Worm (Caenorhabditis elegans) whole organism, young adult: ENCODE measurements around the gene pho-5.

Experiments used
- B0019.2 ChIP-seq: fragments of 200-800 bp; sonication (Bioruptor generic); conservative IDR thresholded peaks from 2 replicates; pipeline ENCODE4 v1.3.6; 2022; ENCODE audit warnings: missing genetic modification reagents, missing genetic modification characterization, missing compliant biosample characterization
- B0261.1 ChIP-seq: sonication (generic microtip); optimal IDR thresholded peaks from 2 replicates; lab custom pipeline; 2016; ENCODE audit warnings: mild to moderate bottlenecking, missing genetic modification characterization, moderate library complexity, missing compliant biosample characterization
- B0336.3 ChIP-seq: fragments of 200-800 bp; sonication (Bioruptor generic); IDR thresholded peaks from 2 replicates; pipeline ENCODE4 v1.3.6; 2022; ENCODE audit warnings: missing genetic modification characterization, missing compliant biosample characterization
- F22D6.2 ChIP-seq: sonication (generic microtip); optimal IDR thresholded peaks from 2 replicates; lab custom pipeline; 2016; ENCODE audit warnings: mild to moderate bottlenecking, missing genetic modification characterization, missing compliant biosample characterization
- F23B12.7 ChIP-seq: sonication (generic microtip); optimal IDR thresholded peaks from 2 replicates; lab custom pipeline; 2017; ENCODE audit warnings: missing genetic modification characterization, mild to moderate bottlenecking, missing compliant biosample characterization, antibody characterized with exemption, moderate library complexity; ENCODE audit not compliant: insufficient read depth
- T07F8.4 ChIP-seq: sonication (generic microtip); optimal IDR thresholded peaks from 2 replicates; lab custom pipeline; 2016; ENCODE audit warnings: mild to moderate bottlenecking, missing genetic modification characterization, moderate library complexity, missing compliant biosample characterization
- Y56A3A.18 ChIP-seq: fragments of 200-800 bp; sonication (Bioruptor generic); IDR thresholded peaks from 2 replicates; pipeline ENCODE4 v1.3.6; 2022; ENCODE audit warnings: missing genetic modification reagents, missing genetic modification characterization, missing compliant biosample characterization
- Y67H2A.10 ChIP-seq: fragments of 200-800 bp; sonication (Bioruptor generic); conservative IDR thresholded peaks from 2 replicates; pipeline ENCODE4 v1.3.6; 2022; ENCODE audit warnings: missing genetic modification reagents, missing genetic modification characterization, missing compliant biosample characterization
- ZK185.1 ChIP-seq: sonication (generic microtip); optimal IDR thresholded peaks from 2 replicates; lab custom pipeline; 2016; ENCODE audit warnings: mild to moderate bottlenecking, missing genetic modification characterization, missing compliant biosample characterization; ENCODE audit not compliant: poor library complexity, severe bottlenecking
- akir-1 ChIP-seq: fragments of 200-800 bp; sonication (Bioruptor generic); optimal IDR thresholded peaks from 2 replicates; lab custom pipeline; 2018; ENCODE audit warnings: mild to moderate bottlenecking, missing genetic modification characterization, moderate library complexity, missing compliant biosample characterization
- aptf-2 ChIP-seq: fragments of 200-800 bp; sonication (Bioruptor generic); conservative IDR thresholded peaks from 2 replicates; pipeline ENCODE4 v1.3.6; 2022; ENCODE audit warnings: missing genetic modification reagents, missing genetic modification characterization, missing compliant biosample characterization
- atf-7 ChIP-seq: sonication (generic microtip); optimal IDR thresholded peaks from 2 replicates; lab custom pipeline; 2017; ENCODE audit warnings: mild to moderate bottlenecking, missing genetic modification characterization, missing compliant biosample characterization
- attf-3 ChIP-seq: fragments of 200-800 bp; sonication (Bioruptor generic); conservative IDR thresholded peaks from 2 replicates; pipeline ENCODE4 v1.3.6; 2022; ENCODE audit warnings: missing genetic modification reagents, missing genetic modification characterization, missing compliant biosample characterization
- attf-5 ChIP-seq: fragments of 200-800 bp; sonication (Bioruptor generic); optimal IDR thresholded peaks from 2 replicates; lab custom pipeline; 2018; ENCODE audit warnings: mild to moderate bottlenecking, missing genetic modification characterization, missing compliant biosample characterization
- cebp-1 ChIP-seq, 2 experiments: fragments of 200-800 bp in 1 of 2; sonication (Bioruptor generic) in 1 of 2; sonication (generic microtip) in 1 of 2; IDR thresholded peaks in 1 of 2; optimal IDR thresholded peaks in 1 of 2; 2 replicates each; pipeline versions ENCODE4 v1.3.6 to Lab custom; 2017 to 2022; ENCODE audit warnings: missing compliant biosample characterization in 2 of 2, missing genetic modification characterization in 2 of 2, mild to moderate bottlenecking in 1 of 2, missing genetic modification reagents in 1 of 2, moderate library complexity in 1 of 2
- ceh-100 ChIP-seq: fragments of 200-800 bp; sonication (Bioruptor generic); IDR thresholded peaks from 2 replicates; pipeline ENCODE4 v1.3.6; 2022; ENCODE audit warnings: missing genetic modification reagents, missing genetic modification characterization, missing compliant biosample characterization
- ceh-79 ChIP-seq: sonication (generic microtip); optimal IDR thresholded peaks from 2 replicates; lab custom pipeline; 2017; ENCODE audit warnings: mild to moderate bottlenecking, missing genetic modification characterization, missing compliant biosample characterization
- chd-7 ChIP-seq: sonication (generic microtip); optimal IDR thresholded peaks from 2 replicates; lab custom pipeline; 2016; ENCODE audit warnings: mild to moderate bottlenecking, missing genetic modification characterization, moderate library complexity, missing compliant biosample characterization
- dox-1 ChIP-seq: fragments of 200-800 bp; sonication (Bioruptor generic); IDR thresholded peaks from 2 replicates; pipeline ENCODE4 v1.3.6; 2022; ENCODE audit warnings: missing genetic modification reagents, missing genetic modification characterization, missing compliant biosample characterization
- dpff-1 ChIP-seq: sonication (generic microtip); optimal IDR thresholded peaks from 2 replicates; lab custom pipeline; 2017; ENCODE audit warnings: mild to moderate bottlenecking, missing genetic modification characterization, missing compliant biosample characterization
- egl-44 ChIP-seq: fragments of 200-800 bp; sonication (Bioruptor generic); IDR thresholded peaks from 2 replicates; pipeline ENCODE4 v1.3.6; 2022; ENCODE audit warnings: missing genetic modification reagents, missing genetic modification characterization, missing compliant biosample characterization
- egrh-3 ChIP-seq: fragments of 200-800 bp; sonication (Bioruptor generic); IDR thresholded peaks from 2 replicates; pipeline ENCODE4 v1.3.6; 2022; ENCODE audit warnings: missing genetic modification reagents, missing genetic modification characterization, missing compliant biosample characterization
- gei-17 ChIP-seq: fragments of 200-800 bp; sonication (Bioruptor generic); optimal IDR thresholded peaks from 2 replicates; lab custom pipeline; 2018; ENCODE audit warnings: mild to moderate bottlenecking, missing genetic modification characterization, missing compliant biosample characterization
- hmg-1.2 ChIP-seq: fragments of 200-800 bp; sonication (Bioruptor generic); IDR thresholded peaks from 2 replicates; pipeline ENCODE4 v1.3.6; 2022; ENCODE audit warnings: missing genetic modification reagents, missing genetic modification characterization, missing compliant biosample characterization
- let-607 ChIP-seq, 2 experiments: fragments of 200-800 bp in 1 of 2; sonication (Bioruptor generic) in 1 of 2; sonication (generic microtip) in 1 of 2; optimal IDR thresholded peaks; 2 replicates each; lab custom pipeline; 2016 to 2018; ENCODE audit warnings: mild to moderate bottlenecking in 2 of 2, missing compliant biosample characterization in 2 of 2, missing genetic modification characterization in 2 of 2, moderate library complexity in 2 of 2, missing genotype in 1 of 2
- lin-35 ChIP-seq, 3 experiments: fragments of 150-350 bp in 2 of 3; sonication (generic microtip) in 1 of 3; optimal IDR thresholded peaks; 2 replicates each; lab custom pipeline; 2014 to 2018; ENCODE audit warnings: missing biosample characterization in 3 of 3, missing genetic modification characterization in 3 of 3, missing genetic modification reagents in 3 of 3
- madf-10 ChIP-seq: sonication (generic microtip); optimal IDR thresholded peaks from 2 replicates; lab custom pipeline; 2016; ENCODE audit warnings: mild to moderate bottlenecking, missing genetic modification characterization, missing compliant biosample characterization
- mxl-1 ChIP-seq: sonication (generic microtip); optimal IDR thresholded peaks from 2 replicates; lab custom pipeline; 2016; ENCODE audit warnings: missing genetic modification characterization, missing compliant biosample characterization
- nfyb-1 ChIP-seq: fragments of 200-800 bp; sonication (Bioruptor generic); IDR thresholded peaks from 2 replicates; pipeline ENCODE4 v1.3.6; 2022; ENCODE audit warnings: missing genetic modification reagents, missing genetic modification characterization, missing compliant biosample characterization
- rcor-1 ChIP-seq: fragments of 200-800 bp; sonication (Bioruptor generic); IDR thresholded peaks from 2 replicates; pipeline ENCODE4 v1.3.6; 2022; ENCODE audit warnings: missing genetic modification reagents, missing genetic modification characterization, missing compliant biosample characterization
- rec-8 ChIP-seq, 2 experiments: sonication (generic microtip); optimal IDR thresholded peaks; 2 replicates each; lab custom pipeline; 2016; ENCODE audit warnings: mild to moderate bottlenecking in 2 of 2, missing genetic modification characterization in 2 of 2, missing genetic modification reagents in 2 of 2, missing genotype in 2 of 2, missing biosample characterization in 1 of 2, missing compliant biosample characterization in 1 of 2, moderate library complexity in 1 of 2
- repo-1 ChIP-seq: sonication (generic microtip); optimal IDR thresholded peaks from 2 replicates; lab custom pipeline; 2017; ENCODE audit warnings: mild to moderate bottlenecking, missing genetic modification characterization, missing compliant biosample characterization
- rpc-1 ChIP-seq, 2 experiments: fragments of 150-350 bp in 1 of 2; sonication (generic microtip) in 1 of 2; optimal IDR thresholded peaks; 2 replicates each; lab custom pipeline; 2014 to 2018; ENCODE audit warnings: missing biosample characterization in 1 of 2, missing genetic modification characterization in 1 of 2, missing genetic modification reagents in 1 of 2, missing genotype in 1 of 2
- sdz-38 ChIP-seq: sonication (generic microtip); optimal IDR thresholded peaks from 2 replicates; lab custom pipeline; 2016; ENCODE audit warnings: missing genotype, missing genetic modification characterization, missing compliant biosample characterization
- snpc-1.1 ChIP-seq: sonication (generic microtip); optimal IDR thresholded peaks from 2 replicates; lab custom pipeline; 2017; ENCODE audit warnings: missing genetic modification characterization, mild to moderate bottlenecking, missing compliant biosample characterization, antibody characterized with exemption, moderate library complexity, missing genotype, missing genetic modification reagents; ENCODE audit not compliant: insufficient read depth
- snpc-3.4 ChIP-seq: sonication (generic microtip); optimal IDR thresholded peaks from 2 replicates; lab custom pipeline; 2017; ENCODE audit warnings: missing genetic modification characterization, mild to moderate bottlenecking, missing compliant biosample characterization, antibody characterized with exemption, moderate library complexity, missing genotype, missing genetic modification reagents
- somi-1 ChIP-seq: fragments of 200-800 bp; sonication (Bioruptor generic); optimal IDR thresholded peaks from 2 replicates; lab custom pipeline; 2018; ENCODE audit warnings: mild to moderate bottlenecking, missing genetic modification characterization, missing compliant biosample characterization
- sptf-2 ChIP-seq: fragments of 200-800 bp; sonication (Bioruptor generic); optimal IDR thresholded peaks from 2 replicates; lab custom pipeline; 2018; ENCODE audit warnings: mild to moderate bottlenecking, missing genetic modification characterization, missing compliant biosample characterization
- tbp1 ChIP-seq: fragments of 200-800 bp; sonication (Bioruptor generic); optimal IDR thresholded peaks from 2 replicates; lab custom pipeline; 2018; ENCODE audit warnings: mild to moderate bottlenecking, missing genetic modification characterization, missing compliant biosample characterization
- unc-130 ChIP-seq: sonication (generic microtip); optimal IDR thresholded peaks from 2 replicates; lab custom pipeline; 2016; ENCODE audit warnings: missing genetic modification reagents, missing genetic modification characterization, missing compliant biosample characterization
- zfh-2 ChIP-seq: fragments of 200-800 bp; sonication (Bioruptor generic); conservative IDR thresholded peaks from 2 replicates; pipeline ENCODE4 v1.3.6; 2022; ENCODE audit warnings: missing genetic modification reagents, missing genetic modification characterization, missing compliant biosample characterization
- zim-3 ChIP-seq: sonication (generic microtip); optimal IDR thresholded peaks from 2 replicates; lab custom pipeline; 2017; ENCODE audit warnings: mild to moderate bottlenecking, missing genetic modification characterization, moderate library complexity, missing compliant biosample characterization
- ztf-18 ChIP-seq: sonication (generic microtip); optimal IDR thresholded peaks from 2 replicates; lab custom pipeline; 2016; ENCODE audit warnings: missing genotype, mild to moderate bottlenecking, missing genetic modification characterization, missing compliant biosample characterization
- ztf-28 ChIP-seq: fragments of 200-800 bp; sonication (Bioruptor generic); IDR thresholded peaks from 2 replicates; pipeline ENCODE4 v1.3.6; 2022; ENCODE audit warnings: missing genetic modification reagents, missing genetic modification characterization, missing compliant biosample characterization
- ztf-3 ChIP-seq: fragments of 200-800 bp; sonication (Bioruptor generic); optimal IDR thresholded peaks from 2 replicates; lab custom pipeline; 2018; ENCODE audit warnings: mild to moderate bottlenecking, missing genetic modification characterization, missing compliant biosample characterization
- ztf-6 ChIP-seq: fragments of 200-800 bp; sonication (Bioruptor generic); IDR thresholded peaks from 2 replicates; pipeline ENCODE4 v1.3.6; 2022; ENCODE audit warnings: missing genetic modification reagents, missing genetic modification characterization, missing compliant biosample characterization

The pho-5 gene

ce11 chrIII:7278491-7278890, 7.2 kb downstream of the pho-5 start (continued):
- TF ChIP-seq repo-1 (tag; lab: Kevin White, UChicago) (peak; percentile 95), B0019.2 (GFP tag; lab: Robert Waterston, UW) (no peak), rpc-1 (optimal IDR thresholded peaks at IDR 0.05; lab: Kevin White, UChicago) (peak; percentile 70), rpc-1 (tag; optimal IDR thresholded peaks at IDR 0.05; lab: Kevin White, UChicago) (peak; percentile 64), akir-1 (peak; percentile 37), sdz-38 (tag; lab: Kevin White, UChicago) (no peak), chd-7 (tag; lab: Kevin White, UChicago) (peak; percentile 71), B0336.3 (GFP tag; lab: Robert Waterston, UW) (peak; percentile 88), attf-5 (GFP tag; lab: Kevin White, UChicago) (peak; percentile 58), Y56A3A.18 (0 out of 2 replicates have a peak, but pooled peaks have one; percentile 52), F22D6.2 (tag; lab: Kevin White, UChicago) (peak; percentile 41), ztf-3 (GFP tag; lab: Kevin White, UChicago) (no peak), ceh-79 (tag; lab: Kevin White, UChicago) (peak; percentile 67), madf-10 (tag; lab: Kevin White, UChicago) (peak; percentile 62), tbp1 (peak; percentile 82), ztf-28 (GFP tag; lab: Robert Waterston, UW) (no peak), dox-1 (GFP tag; lab: Robert Waterston, UW) (peak; percentile 56), rcor-1 (GFP tag; lab: Robert Waterston, UW) (peak; percentile 38; the same call in 1 of the 2 replicates), lin-35 (GFP tag; optimal IDR thresholded peaks at IDR 0.05; lab: Kevin White, UChicago) (peak in 1 of 3 experiments; percentile 67), B0261.1 (peak; percentile 81), let-607 (tag; optimal IDR thresholded peaks at IDR 0.05; lab: Kevin White, UChicago) (peak; percentile 43 to 62), snpc-3.4 (tag; lab: Kevin White, UChicago) (peak; percentile 73), ztf-6 (no peak), ceh-100 (GFP tag; lab: Robert Waterston, UW) (0 out of 2 replicates have a peak, but pooled peaks have one; percentile 42), ztf-18 (peak; percentile 46), egrh-3 (GFP tag; lab: Robert Waterston, UW) (no peak), atf-7 (tag; lab: Kevin White, UChicago) (peak; percentile 81), T07F8.4 (tag; lab: Kevin White, UChicago) (peak; percentile 25), nfyb-1 (GFP tag; lab: Robert Waterston, UW) (peak; percentile 94), Y67H2A.10 (GFP tag; lab: Robert Waterston, UW) (no peak), hmg-1.2 (peak; percentile 70), rec-8 (tag; optimal IDR thresholded peaks at IDR 0.05; lab: Kevin White, UChicago) (peak in 1 of 2 experiments; percentile 6), egl-44 (GFP tag; lab: Robert Waterston, UW) (peak; percentile 42; the same call in 1 of the 2 replicates), somi-1 (GFP tag; lab: Kevin White, UChicago) (peak; percentile 60), sptf-2 (GFP tag; lab: Kevin White, UChicago) (no peak), zfh-2 (no peak), aptf-2 (no peak), attf-3 (GFP tag; lab: Robert Waterston, UW) (peak; percentile 46; the same call in 1 of the 2 replicates), dpff-1 (peak; percentile 18), F23B12.7 (tag; lab: Kevin White, UChicago) (peak; percentile 41), zim-3 (tag; lab: Kevin White, UChicago) (peak; percentile 36), mxl-1 (tag; lab: Kevin White, UChicago) (no peak), ZK185.1 (tag; lab: Kevin White, UChicago) (peak; percentile 79), gei-17 (GFP tag; lab: Kevin White, UChicago) (peak; percentile 83), unc-130 (GFP tag; lab: Kevin White, UChicago) (no peak), cebp-1 (GFP tag; IDR thresholded peaks at IDR 0.05; lab: Robert Waterston, UW) (peak; percentile 92), cebp-1 (tag; optimal IDR thresholded peaks at IDR 0.05; lab: Kevin White, UChicago) (peak; percentile 98), snpc-1.1 (tag; lab: Kevin White, UChicago) (peak; percentile 73)
